Fruit fly (Drosophila melanogaster) Kc167 (cell line): ENCODE results near the gene CG9109.

Source experiments
- Sin3A ChIP-seq: fragments of >200 bp; optimal IDR thresholded peaks from 2 replicates; lab custom pipeline; 2018; ENCODE audit warnings: missing external identifiers
- h ChIP-seq: fragments of >200 bp; optimal IDR thresholded peaks from 3 replicates; lab custom pipeline; 2018; ENCODE audit warnings: missing external identifiers
- psq ChIP-seq: fragments of >200 bp; optimal IDR thresholded peaks from 2 replicates; lab custom pipeline; 2017; ENCODE audit warnings: missing external identifiers
- ttk ChIP-seq: sonication (Bioruptor generic); optimal IDR thresholded peaks from 2 replicates; lab custom pipeline; 2017; ENCODE audit warnings: missing external identifiers

dm6 chr2L:6037830-6038229 lies 3.6 kb upstream of the CG9109 start, which contains the start of the genes CG9117 and CG31643:
- no peak for TF ChIP-seq Sin3A (lab: Kevin White, UChicago)
- TF ChIP-seq psq (lab: Kevin White, UChicago): no peak
- no peak for TF ChIP-seq h (lab: Kevin White, UChicago)
- no peak for TF ChIP-seq ttk (lab: Kevin White, UChicago)
